Worm (Caenorhabditis elegans): Measurements from ENCODE around the gene B0250.18.

B0250.18 gene

DNA sequence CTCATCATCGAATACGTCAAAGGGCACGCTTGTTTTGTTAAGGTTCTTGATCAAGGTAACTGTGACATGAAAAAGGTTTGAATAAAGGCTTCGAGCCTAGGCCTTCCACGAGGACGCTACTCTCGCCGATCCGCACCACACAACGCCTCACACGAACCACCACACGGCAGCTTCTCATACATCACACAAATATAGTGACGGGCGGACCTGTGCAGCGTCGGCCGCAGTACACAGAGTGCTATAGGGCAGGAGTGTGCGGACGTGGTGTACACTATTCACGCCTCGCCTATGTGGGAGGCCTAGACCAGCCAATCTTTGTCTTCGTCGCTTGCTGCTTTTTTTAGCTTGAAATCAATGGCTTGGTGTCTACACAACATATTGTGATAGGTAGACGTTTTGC, 5.1 kb downstream of the B0250.18 start:
- peak; percentile 1 for TF ChIP-seq sptf-1 (tag; optimal IDR thresholded peaks at IDR 0.05)
- no peak for TF ChIP-seq sem-2 (GFP tag; optimal IDR thresholded peaks at IDR 0.05)
- no peak for TF ChIP-seq ceh-39 (tag; optimal IDR thresholded peaks at IDR 0.05)
- TF ChIP-seq tbx-8 (GFP tag; optimal IDR thresholded peaks at IDR 0.05), result no peak
- TF ChIP-seq unc-120 (tag; optimal IDR thresholded peaks at IDR 0.05; ENCODE audit: poor library complexity, severe bottlenecking), result peak; percentile 5
- TF ChIP-seq lin-13 (tag; optimal IDR thresholded peaks at IDR 0.05), result peak; percentile 42
- peak; percentile 83 for TF ChIP-seq drap-1 (GFP tag; optimal IDR thresholded peaks at IDR 0.05)

DNA sequence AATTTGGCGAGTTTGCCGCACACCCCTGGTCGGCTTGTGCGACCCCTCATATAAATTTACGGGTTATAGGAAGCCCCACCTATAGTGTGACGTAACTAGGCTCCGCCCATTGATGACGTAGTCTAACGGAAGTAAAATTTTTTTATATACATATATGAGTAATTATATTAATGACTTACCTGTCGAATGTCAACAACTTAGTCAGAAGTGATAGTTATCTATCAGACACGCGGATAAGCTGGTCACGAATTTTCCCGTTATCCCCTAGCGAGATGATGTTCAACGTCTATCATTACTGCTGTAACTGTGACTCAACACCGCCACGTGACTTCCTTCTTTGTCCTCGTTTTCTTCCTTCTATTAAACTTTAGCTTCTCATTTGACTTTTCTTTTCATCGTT, 6.9 kb downstream of the B0250.18 start, which contains the start of gene srd-70:
TSS of gene srd-70 (plus strand) at position 301 of the 400 bp plus-strand sequence.
- no peak for TF ChIP-seq ztf-11 (tag; optimal IDR thresholded peaks at IDR 0.05)
- no peak for TF ChIP-seq blmp-1 (tag; optimal IDR thresholded peaks at IDR 0.05)
- TF ChIP-seq bed-3 (GFP tag; optimal IDR thresholded peaks at IDR 0.05), result no peak
- TF ChIP-seq M03D4.4 (tag; optimal IDR thresholded peaks at IDR 0.05), result no peak
- no peak for TF ChIP-seq tbx-8 (GFP tag; optimal IDR thresholded peaks at IDR 0.05)
- TF ChIP-seq ceh-83 (GFP tag; optimal IDR thresholded peaks at IDR 0.05), result no peak
- no peak for TF ChIP-seq elt-3 (tag; optimal IDR thresholded peaks at IDR 0.05)
- TF ChIP-seq lin-32 (GFP tag; optimal IDR thresholded peaks at IDR 0.05), result no peak
- no peak for TF ChIP-seq elt-1 (tag; optimal IDR thresholded peaks at IDR 0.05; ENCODE audit: borderline replicate concordance, insufficient read depth)
- no peak for TF ChIP-seq ham-2 (GFP tag; optimal IDR thresholded peaks at IDR 0.05)
- no peak for TF ChIP-seq sptf-1 (tag; optimal IDR thresholded peaks at IDR 0.05)
- no peak for TF ChIP-seq sem-2 (GFP tag; optimal IDR thresholded peaks at IDR 0.05)
- TF ChIP-seq zip-8 (tag; optimal IDR thresholded peaks at IDR 0.05), result no peak
- TF ChIP-seq nhr-237 (tag; optimal IDR thresholded peaks at IDR 0.05), result no peak
- TF ChIP-seq nhr-2 (tag; optimal IDR thresholded peaks at IDR 0.05), result no peak
- no peak for TF ChIP-seq cnd-1 (tag; optimal IDR thresholded peaks at IDR 0.05)
- TF ChIP-seq drap-1 (GFP tag; optimal IDR thresholded peaks at IDR 0.05), result no peak
- no peak for TF ChIP-seq lin-13 (tag; optimal IDR thresholded peaks at IDR 0.05)
- TF ChIP-seq nhr-28 (tag; optimal IDR thresholded peaks at IDR 0.05), result no peak
- no peak for TF ChIP-seq ceh-43 (GFP tag; optimal IDR thresholded peaks at IDR 0.05)

DNA sequence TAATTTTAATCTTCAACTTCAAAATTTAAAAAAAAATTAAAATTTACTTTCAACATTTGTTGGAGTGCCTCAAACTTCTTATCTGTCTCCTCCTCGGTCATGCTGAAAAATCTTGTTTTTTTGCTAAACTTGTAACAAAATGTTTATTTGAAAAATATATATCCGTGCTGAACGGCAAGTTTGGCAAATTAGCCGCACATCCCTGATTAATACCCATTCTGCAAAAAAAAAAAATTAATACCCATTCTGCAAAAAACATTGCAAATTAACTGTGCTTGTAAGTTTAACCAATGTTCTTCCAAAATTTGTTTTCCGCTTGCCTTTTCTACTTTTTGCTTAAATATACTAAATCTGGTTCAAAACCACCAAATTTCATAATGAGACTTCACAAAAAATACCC, 7.6 kb downstream of the B0250.18 start, which contains the start of gene F48F5.6:
TSS of gene F48F5.6 (minus strand) at position 101 of the 400 bp plus-strand sequence.
- no peak for TF ChIP-seq ceh-39 (tag; optimal IDR thresholded peaks at IDR 0.05)
- no peak for TF ChIP-seq snpc-4 (tag; optimal IDR thresholded peaks at IDR 0.05)
- no peak for TF ChIP-seq unc-39 (tag; optimal IDR thresholded peaks at IDR 0.05)
- no peak for TF ChIP-seq lsy-2 (tag; optimal IDR thresholded peaks at IDR 0.05)
- TF ChIP-seq nhr-76 (tag; optimal IDR thresholded peaks at IDR 0.05), result no peak
- no peak for TF ChIP-seq ztf-11 (tag; optimal IDR thresholded peaks at IDR 0.05)
- TF ChIP-seq lin-32 (GFP tag; optimal IDR thresholded peaks at IDR 0.05), result no peak
- TF ChIP-seq pha-4 (tag; optimal IDR thresholded peaks at IDR 0.05), result no peak
- no peak for TF ChIP-seq mep-1 (tag; optimal IDR thresholded peaks at IDR 0.05)
- no peak for TF ChIP-seq zip-8 (tag; optimal IDR thresholded peaks at IDR 0.05)
- TF ChIP-seq flh-1 (GFP tag; optimal IDR thresholded peaks at IDR 0.05), result no peak
- TF ChIP-seq nhr-12 (tag; optimal IDR thresholded peaks at IDR 0.05), result no peak
- TF ChIP-seq cnd-1 (tag; optimal IDR thresholded peaks at IDR 0.05), result no peak
- TF ChIP-seq drap-1 (GFP tag; optimal IDR thresholded peaks at IDR 0.05), result no peak
- no peak for TF ChIP-seq M03D4.4 (tag; optimal IDR thresholded peaks at IDR 0.05)
- TF ChIP-seq nhr-28 (tag; optimal IDR thresholded peaks at IDR 0.05), result no peak
- no peak for TF ChIP-seq nhr-2 (tag; optimal IDR thresholded peaks at IDR 0.05)
- no peak for TF ChIP-seq ceh-43 (GFP tag; optimal IDR thresholded peaks at IDR 0.05)
- TF ChIP-seq nhr-237 (tag; optimal IDR thresholded peaks at IDR 0.05), result no peak

DNA sequence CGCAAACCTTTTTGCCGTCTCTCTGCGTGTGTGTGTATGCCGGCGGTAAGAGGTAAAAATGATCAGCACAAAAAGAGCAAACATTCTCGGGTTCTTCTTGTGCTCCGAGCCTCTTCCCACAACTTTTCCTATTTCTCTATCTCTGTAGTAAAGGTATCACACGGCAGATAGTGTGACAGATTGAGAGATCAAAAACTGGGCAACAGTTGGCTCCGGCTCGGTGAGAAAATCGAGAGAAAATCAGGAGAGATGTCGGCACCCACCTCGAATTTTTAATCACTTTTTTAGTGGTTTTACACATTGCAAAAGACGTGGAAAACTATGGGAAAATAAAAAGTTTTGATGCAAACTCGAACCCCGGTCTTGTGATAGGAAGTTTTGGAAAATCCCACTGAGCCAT, 8.9 kb downstream of the B0250.18 start:
- peak; percentile 96 for TF ChIP-seq hlh-1 (tag; optimal IDR thresholded peaks at IDR 0.05)
- no peak for TF ChIP-seq drap-1 (GFP tag; optimal IDR thresholded peaks at IDR 0.05)
- TF ChIP-seq unc-62 (GFP tag; optimal IDR thresholded peaks at IDR 0.05), result peak; percentile 11
- TF ChIP-seq lin-13 (tag; optimal IDR thresholded peaks at IDR 0.05), result no peak
- TF ChIP-seq unc-120 (tag; optimal IDR thresholded peaks at IDR 0.05; ENCODE audit: poor library complexity, severe bottlenecking), result peak; percentile 56

DNA sequence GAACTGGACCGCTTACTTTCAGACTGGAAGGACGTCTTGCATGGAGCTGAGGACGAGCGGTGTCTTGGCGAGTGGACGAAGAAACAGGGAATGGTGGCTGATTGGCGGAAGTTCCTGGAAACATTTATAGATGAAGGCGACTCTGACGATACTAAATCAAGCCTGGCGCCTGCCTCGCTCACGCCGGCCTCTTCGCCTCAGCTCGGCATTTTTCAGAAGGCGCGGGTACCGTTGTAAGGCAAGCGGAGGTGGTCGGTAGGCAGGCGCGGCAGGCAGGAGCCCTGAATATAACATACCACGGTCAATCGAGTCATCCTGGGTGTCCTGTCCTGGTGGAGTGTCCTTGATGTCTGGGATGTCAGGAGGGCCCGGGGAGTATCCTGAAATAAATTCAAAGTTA, 14.8 kb downstream of the B0250.18 start:
- TF ChIP-seq nhr-12 (tag; optimal IDR thresholded peaks at IDR 0.05) (no peak), flh-1 (GFP tag; optimal IDR thresholded peaks at IDR 0.05) (no peak), sptf-1 (tag; optimal IDR thresholded peaks at IDR 0.05) (no peak), tbx-8 (GFP tag; optimal IDR thresholded peaks at IDR 0.05) (no peak)

Data from whole organism, mixed stage, embryonic.